Worm (Caenorhabditis elegans): ENCODE measurements around the gene T24F1.4.

ce11 chrII:11281177-11281576 is 32.9 kb downstream of the T24F1.4 start:
- no peak for TF ChIP-seq him-1 (tag; optimal IDR thresholded peaks at IDR 0.05)
- no peak for TF ChIP-seq W03F9.2 (tag; optimal IDR thresholded peaks at IDR 0.05)

Measured in whole organism, L4/young adult.